Fruit fly (Drosophila melanogaster) whole organism, prepupa: ENCODE measurements around the gene Ser12.

Source experiments
- Blimp-1 ChIP-seq: fragments of 200-800 bp; sonication (Bioruptor generic); optimal IDR thresholded peaks from 3 replicates; lab custom pipeline; 2017; ENCODE audit warnings: missing biosample characterization, missing genetic modification characterization, mild to moderate bottlenecking, moderate library complexity, missing genetic modification reagents
- CG10631 ChIP-seq: fragments of 200-800 bp; sonication (Bioruptor generic); optimal IDR thresholded peaks from 2 replicates; lab custom pipeline; 2016; ENCODE audit warnings: missing biosample characterization, missing genetic modification characterization
- CG10669 ChIP-seq: fragments of 200-800 bp; sonication (Bioruptor generic); optimal IDR thresholded peaks from 3 replicates; lab custom pipeline; 2018; ENCODE audit warnings: missing biosample characterization, mild to moderate bottlenecking, missing genetic modification characterization, moderate library complexity
- CG11762 ChIP-seq: fragments of 200-800 bp; sonication (Bioruptor generic); optimal IDR thresholded peaks from 3 replicates; lab custom pipeline; 2016; ENCODE audit warnings: missing biosample characterization, missing genetic modification characterization; ENCODE audit not compliant: insufficient read depth
- CG1621 ChIP-seq: fragments of 200-800 bp; sonication (Bioruptor generic); optimal IDR thresholded peaks from 3 replicates; lab custom pipeline; 2018; ENCODE audit warnings: missing biosample characterization, mild to moderate bottlenecking, missing genetic modification characterization
- CG16779 ChIP-seq: fragments of 200-800 bp; sonication (Bioruptor generic); optimal IDR thresholded peaks from 3 replicates; lab custom pipeline; 2017; ENCODE audit warnings: missing biosample characterization, mild to moderate bottlenecking, missing genetic modification characterization
- CG3032 ChIP-seq: fragments of 200-800 bp; optimal IDR thresholded peaks from 2 replicates; lab custom pipeline; 2019; ENCODE audit warnings: missing biosample characterization, mild to moderate bottlenecking, missing genetic modification characterization, moderate library complexity
- CG34406 ChIP-seq: fragments of 200-800 bp; sonication (Bioruptor generic); optimal IDR thresholded peaks from 3 replicates; lab custom pipeline; 2016; ENCODE audit warnings: missing biosample characterization, missing genetic modification characterization
- CG3919 ChIP-seq: fragments of 200-800 bp; sonication (Bioruptor generic); optimal IDR thresholded peaks from 3 replicates; lab custom pipeline; 2016; ENCODE audit warnings: missing biosample characterization, missing genetic modification characterization
- CG4318 ChIP-seq: fragments of 200-800 bp; sonication (Bioruptor generic); optimal IDR thresholded peaks from 3 replicates; lab custom pipeline; 2017; ENCODE audit warnings: missing biosample characterization, mild to moderate bottlenecking, missing genetic modification characterization
- CG6163 ChIP-seq: fragments of 200-800 bp; sonication (Bioruptor generic); IDR thresholded peaks from 3 replicates; pipeline ENCODE4 v1.3.6; 2022; ENCODE audit warnings: missing biosample characterization, missing genetic modification characterization
- CG6792 ChIP-seq: fragments of 200-800 bp; sonication (Bioruptor generic); optimal IDR thresholded peaks from 3 replicates; lab custom pipeline; 2016; ENCODE audit warnings: missing biosample characterization, missing genetic modification characterization
- CG6808 ChIP-seq: fragments of 200-800 bp; sonication (Bioruptor generic); optimal IDR thresholded peaks from 3 replicates; lab custom pipeline; 2017; ENCODE audit warnings: missing biosample characterization, missing genetic modification characterization, mild to moderate bottlenecking, moderate library complexity, missing genetic modification reagents
- CG6854 ChIP-seq: fragments of 200-800 bp; sonication (Bioruptor generic); optimal IDR thresholded peaks from 2 replicates; lab custom pipeline; 2017; ENCODE audit warnings: missing biosample characterization, mild to moderate bottlenecking, missing genetic modification characterization
- CG7368 ChIP-seq: fragments of 200-800 bp; sonication (Bioruptor generic); optimal IDR thresholded peaks from 3 replicates; lab custom pipeline; 2016; ENCODE audit warnings: missing biosample characterization, missing genetic modification characterization
- CG8119 ChIP-seq: fragments of 200-800 bp; sonication (Bioruptor generic); IDR thresholded peaks from 3 replicates; pipeline ENCODE4 v1.3.6; 2022; ENCODE audit warnings: missing biosample characterization, missing genetic modification characterization
- CG8632 ChIP-seq: fragments of 200-800 bp; sonication (Bioruptor generic); optimal IDR thresholded peaks from 3 replicates; lab custom pipeline; 2016; ENCODE audit warnings: missing biosample characterization, missing genetic modification characterization
- CG9139 ChIP-seq: fragments of 200-800 bp; sonication (Bioruptor generic); optimal IDR thresholded peaks from 3 replicates; lab custom pipeline; 2017; ENCODE audit warnings: missing biosample characterization, mild to moderate bottlenecking, missing genetic modification characterization
- Eip75B ChIP-seq: fragments of 200-800 bp; sonication (Bioruptor generic); optimal IDR thresholded peaks from 3 replicates; lab custom pipeline; 2016; ENCODE audit warnings: missing biosample characterization, missing genetic modification characterization
- Eip93F ChIP-seq: fragments of 200-800 bp; sonication (Bioruptor generic); optimal IDR thresholded peaks from 2 replicates; lab custom pipeline; 2016; ENCODE audit warnings: missing biosample characterization, mild to moderate bottlenecking, missing genetic modification characterization
- Ets21C ChIP-seq: fragments of 200-800 bp; sonication (Bioruptor generic); optimal IDR thresholded peaks from 3 replicates; lab custom pipeline; 2016; ENCODE audit warnings: missing biosample characterization, missing genetic modification characterization
- Ets96B ChIP-seq: fragments of 200-800 bp; optimal IDR thresholded peaks from 2 replicates; lab custom pipeline; 2019; ENCODE audit warnings: missing biosample characterization, mild to moderate bottlenecking, missing genetic modification characterization, moderate library complexity
- Gug ChIP-seq: fragments of 200-800 bp; sonication (Bioruptor generic); IDR thresholded peaks from 2 replicates; pipeline ENCODE4 v1.3.6; 2022; ENCODE audit warnings: missing biosample characterization, missing genetic modification characterization
- Hr38 ChIP-seq: sonication (Bioruptor generic); optimal IDR thresholded peaks from 2 replicates; lab custom pipeline; 2016; ENCODE audit warnings: missing biosample characterization, missing genetic modification characterization
- Hr39 ChIP-seq: fragments of 200-800 bp; sonication (Bioruptor generic); optimal IDR thresholded peaks from 2 replicates; lab custom pipeline; 2016; ENCODE audit warnings: missing biosample characterization, missing genetic modification characterization
- Lpt ChIP-seq: fragments of 200-800 bp; sonication (Bioruptor generic); optimal IDR thresholded peaks from 3 replicates; lab custom pipeline; 2016; ENCODE audit warnings: missing biosample characterization, missing genetic modification characterization
- Met ChIP-seq: fragments of 200-800 bp; sonication (Bioruptor generic); optimal IDR thresholded peaks from 3 replicates; lab custom pipeline; 2016; ENCODE audit warnings: missing biosample characterization, missing genetic modification characterization
- Smox ChIP-seq: fragments of 200-800 bp; sonication (Bioruptor generic); optimal IDR thresholded peaks from 3 replicates; lab custom pipeline; 2016; ENCODE audit warnings: missing biosample characterization, missing genetic modification characterization
- Sox102F ChIP-seq: fragments of 200-800 bp; sonication (Bioruptor generic); optimal IDR thresholded peaks from 2 replicates; lab custom pipeline; 2016; ENCODE audit warnings: missing biosample characterization, mild to moderate bottlenecking, missing genetic modification characterization
- Sox14 ChIP-seq: fragments of 200-800 bp; sonication (Bioruptor generic); optimal IDR thresholded peaks from 3 replicates; lab custom pipeline; 2016; ENCODE audit warnings: missing biosample characterization, missing genetic modification characterization
- Sox15 ChIP-seq: fragments of 200-800 bp; sonication (Bioruptor generic); optimal IDR thresholded peaks from 3 replicates; lab custom pipeline; 2016; ENCODE audit warnings: missing biosample characterization, missing genetic modification characterization
- achi ChIP-seq: fragments of 200-800 bp; sonication (Bioruptor generic); optimal IDR thresholded peaks from 3 replicates; lab custom pipeline; 2016; ENCODE audit warnings: missing biosample characterization, missing genetic modification characterization
- acj6 ChIP-seq: fragments of 200-800 bp; sonication (Bioruptor generic); optimal IDR thresholded peaks from 3 replicates; lab custom pipeline; 2016; ENCODE audit warnings: missing biosample characterization, missing genetic modification characterization
- dac ChIP-seq: fragments of 200-800 bp; sonication (Bioruptor generic); optimal IDR thresholded peaks from 2 replicates; lab custom pipeline; 2017; ENCODE audit warnings: missing biosample characterization, mild to moderate bottlenecking, missing genetic modification characterization
- eg ChIP-seq: fragments of 200-800 bp; sonication (Bioruptor generic); IDR thresholded peaks from 3 replicates; pipeline ENCODE4 v1.3.6; 2022; ENCODE audit warnings: missing biosample characterization, missing genetic modification characterization
- fd59A ChIP-seq: fragments of 200-800 bp; sonication (Bioruptor generic); optimal IDR thresholded peaks from 2 replicates; lab custom pipeline; 2017; ENCODE audit warnings: missing biosample characterization, mild to moderate bottlenecking, missing genetic modification characterization, missing genetic modification reagents
- fd85E ChIP-seq: fragments of 200-800 bp; sonication (Bioruptor generic); optimal IDR thresholded peaks from 3 replicates; lab custom pipeline; 2016; ENCODE audit warnings: missing biosample characterization, missing genetic modification characterization
- fkh ChIP-seq: fragments of 200-800 bp; sonication (Bioruptor generic); optimal IDR thresholded peaks from 3 replicates; lab custom pipeline; 2017; ENCODE audit warnings: missing biosample characterization, mild to moderate bottlenecking, missing genetic modification characterization, moderate library complexity
- lz ChIP-seq: fragments of 200-800 bp; sonication (Bioruptor generic); optimal IDR thresholded peaks from 3 replicates; lab custom pipeline; 2016; ENCODE audit warnings: missing biosample characterization, missing genetic modification characterization
- salr ChIP-seq, 2 experiments: fragments of 200-800 bp; sonication (Bioruptor generic); optimal IDR thresholded peaks; 3 replicates each; lab custom pipeline; 2016 to 2018; ENCODE audit warnings: missing biosample characterization in 2 of 2, missing genetic modification characterization in 2 of 2, mild to moderate bottlenecking in 1 of 2
- ss ChIP-seq, 2 experiments: fragments of 200-800 bp; sonication (Bioruptor generic); optimal IDR thresholded peaks; 2 replicates in 1 of 2; 3 replicates in 1 of 2; lab custom pipeline; 2017 to 2018; ENCODE audit warnings: mild to moderate bottlenecking in 2 of 2, missing biosample characterization in 2 of 2, missing genetic modification characterization in 2 of 2, moderate library complexity in 1 of 2
- svp ChIP-seq: fragments of 200-800 bp; sonication (Bioruptor generic); peaks from one replicate; lab custom pipeline; 2016; ENCODE audit warnings: missing biosample characterization, missing genetic modification characterization
- topi ChIP-seq: fragments of 200-800 bp; sonication (Bioruptor generic); optimal IDR thresholded peaks from 3 replicates; lab custom pipeline; 2016; ENCODE audit warnings: missing biosample characterization, missing genetic modification characterization
- vri ChIP-seq: fragments of 200-800 bp; sonication (Bioruptor generic); optimal IDR thresholded peaks from 3 replicates; lab custom pipeline; 2016; ENCODE audit warnings: missing biosample characterization, mild to moderate bottlenecking, missing genetic modification characterization

The Ser12 gene

dm6 chr2L:2202853-2203717 is 48.0 kb downstream of the Ser12 start (continued):
- TF ChIP-seq CG6854 (GFP tag; lab: Kevin White, UChicago) (peak; percentile 87), Eip93F (GFP tag; lab: Kevin White, UChicago) (no peak), acj6 (GFP tag; lab: Kevin White, UChicago) (peak; percentile 47), CG1621 (tag; lab: Kevin White, UChicago) (peak; percentile 57), Ets96B (peak; percentile 24), CG8632 (GFP tag; lab: Kevin White, UChicago) (no peak), CG4318 (no peak), CG9139 (peak; percentile 57), CG3919 (GFP tag; lab: Kevin White, UChicago) (peak; percentile 32), Gug (peak; percentile 66; the same call in 1 of the 2 replicates), dac (GFP tag; lab: Kevin White, UChicago) (peak; percentile 7), svp (GFP tag; lab: Kevin White, UChicago) (peak; percentile 86), CG10631 (GFP tag; lab: Kevin White, UChicago) (peak; percentile 7), fkh (peak; percentile 22), lz (peak; percentile 4), Smox (no peak), Met (GFP tag; lab: Kevin White, UChicago) (peak; percentile 66), CG6808 (GFP tag; lab: Kevin White, UChicago) (peak; percentile 64), Eip75B (GFP tag; lab: Kevin White, UChicago) (peak; percentile 75), fd85E (GFP tag; lab: Kevin White, UChicago) (peak; percentile 44)

dm6 chr2L:2202018-2202852 is 48.8 kb downstream of the Ser12 start:
- TF ChIP-seq fkh = peak; percentile 66
- TF ChIP-seq CG4318 = peak; percentile 100
- TF ChIP-seq Sox102F (GFP tag; lab: Kevin White, UChicago) = peak; percentile 100
- peak; percentile 100 for TF ChIP-seq CG3032
- TF ChIP-seq lz = peak; percentile 100
- peak; percentile 100 for TF ChIP-seq eg (GFP tag; lab: Robert Waterston, UW)
- TF ChIP-seq fd59A (GFP tag; lab: Kevin White, UChicago) = peak; percentile 99
- TF ChIP-seq achi (GFP tag; lab: Kevin White, UChicago) = peak; percentile 99
- peak; percentile 99 for TF ChIP-seq CG6854 (GFP tag; lab: Kevin White, UChicago)
- peak; percentile 100 for TF ChIP-seq topi
- peak; percentile 100 for TF ChIP-seq Ets21C (GFP tag; lab: Kevin White, UChicago)
- TF ChIP-seq acj6 (GFP tag; lab: Kevin White, UChicago) = peak; percentile 100
- TF ChIP-seq Gug = peak; percentile 100
- peak; percentile 99 for TF ChIP-seq CG1621 (tag; lab: Kevin White, UChicago)
- TF ChIP-seq CG16779 (tag; lab: Kevin White, UChicago) = peak; percentile 99
- TF ChIP-seq Lpt (GFP tag; lab: Kevin White, UChicago) = peak; percentile 100
- peak; percentile 100 for TF ChIP-seq CG11762
- TF ChIP-seq Sox14 = peak; percentile 100
- TF ChIP-seq Hr39 (GFP tag; lab: Kevin White, UChicago) = peak; percentile 100
- TF ChIP-seq dac (GFP tag; lab: Kevin White, UChicago) = peak; percentile 99
- peak; percentile 99 for TF ChIP-seq CG6808 (GFP tag; lab: Kevin White, UChicago)
- TF ChIP-seq salr (GFP tag; optimal IDR thresholded peaks at IDR 0.05; lab: Kevin White, UChicago) = peak; percentile 99 to 100
- peak; percentile 100 for TF ChIP-seq Ets96B
- TF ChIP-seq Hr38 = peak; percentile 98
- TF ChIP-seq CG8119 (GFP tag; lab: Robert Waterston, UW) = peak; percentile 100
- TF ChIP-seq Met (GFP tag; lab: Kevin White, UChicago) = peak; percentile 100
- TF ChIP-seq CG9139 = peak; percentile 100
- peak; percentile 100 for TF ChIP-seq CG6792
- peak; percentile 98 for TF ChIP-seq Blimp-1
- TF ChIP-seq CG7368 (GFP tag; lab: Kevin White, UChicago) = peak; percentile 100
- TF ChIP-seq CG34406 (GFP tag; lab: Kevin White, UChicago) = peak; percentile 100
- peak; percentile 100 for TF ChIP-seq CG6163 (GFP tag; lab: Robert Waterston, UW)
- TF ChIP-seq CG10669 = peak; percentile 100
- TF ChIP-seq Sox15 = peak; percentile 99
- TF ChIP-seq ss (GFP tag; optimal IDR thresholded peaks at IDR 0.05; lab: Kevin White, UChicago) = peak; percentile 100
- TF ChIP-seq vri (GFP tag; lab: Kevin White, UChicago) = peak; percentile 99
- no peak for TF ChIP-seq Eip93F (GFP tag; lab: Kevin White, UChicago)
